Fruit fly (Drosophila melanogaster) whole organism, prepupa: ENCODE data around the gene Hs2st.

Experiments
- CG11294 ChIP-seq: fragments of 200-800 bp; sonication (Bioruptor generic); IDR thresholded peaks from 2 replicates; pipeline ENCODE4 v1.3.6; 2022; ENCODE audit warnings: missing biosample characterization, missing genetic modification characterization
- CG6792 ChIP-seq: fragments of 200-800 bp; sonication (Bioruptor generic); optimal IDR thresholded peaks from 3 replicates; lab custom pipeline; 2016; ENCODE audit warnings: missing biosample characterization, missing genetic modification characterization
- Eip78C ChIP-seq: fragments of 200-800 bp; sonication (Bioruptor generic); peaks from one replicate; lab custom pipeline; 2016; ENCODE audit warnings: missing biosample characterization, missing genetic modification characterization

DNA sequence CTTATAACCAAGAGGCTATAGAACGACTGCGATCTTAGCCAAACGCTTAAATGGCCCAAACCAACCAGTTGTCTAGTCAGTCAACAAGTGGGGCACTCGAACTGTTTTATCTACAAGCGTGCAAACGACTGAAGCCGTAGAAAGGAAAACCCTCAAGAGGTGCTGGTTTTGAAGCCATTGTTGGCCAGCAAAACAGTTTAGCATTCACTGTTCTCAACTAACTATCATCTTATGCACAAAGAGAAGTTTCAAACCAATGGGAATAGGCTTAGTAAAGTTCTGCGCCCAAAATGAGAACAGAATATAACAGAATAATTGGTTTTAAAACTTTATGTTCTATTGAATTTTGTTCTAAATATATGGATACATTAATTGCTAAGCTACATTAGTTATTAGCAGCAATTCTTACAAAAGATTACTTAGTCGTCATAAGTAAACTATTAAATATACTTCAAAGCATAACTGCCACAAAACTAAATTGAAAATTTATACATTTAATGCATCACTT lies 50.8 kb downstream of the Hs2st start, which contains the start of gene CG31798:
- TF ChIP-seq Eip78C (GFP tag; lab: Kevin White, UChicago) (no peak), CG6792 (GFP tag; lab: Kevin White, UChicago) (no peak), CG11294 (GFP tag; lab: Robert Waterston, UW) (no peak)
